Worm (Caenorhabditis elegans) whole organism, L1 larva: Measurements from ENCODE around the gene hsd-2.

ENCODE experiments used
- blmp-1 ChIP-seq: fragments of 150-350 bp; optimal IDR thresholded peaks from 2 replicates; lab custom pipeline; 2014; ENCODE audit warnings: missing biosample characterization, missing genetic modification characterization
- fkh-10 ChIP-seq: sonication (generic microtip); optimal IDR thresholded peaks from 2 replicates; lab custom pipeline; 2017; ENCODE audit warnings: missing biosample characterization, missing genetic modification reagents, missing genetic modification characterization
- hlh-4 ChIP-seq: sonication (generic microtip); optimal IDR thresholded peaks from 2 replicates; lab custom pipeline; 2016; ENCODE audit warnings: mild to moderate bottlenecking, missing genetic modification characterization, missing compliant biosample characterization
- nhr-237 ChIP-seq: fragments of 150-350 bp; optimal IDR thresholded peaks from 2 replicates; lab custom pipeline; 2014; ENCODE audit warnings: missing biosample characterization, missing genetic modification characterization
- pqm-1 ChIP-seq: sonication (generic microtip); optimal IDR thresholded peaks from 3 replicates; lab custom pipeline; 2017; ENCODE audit warnings: missing biosample characterization, missing genetic modification characterization
- unc-130 ChIP-seq: fragments of 150-350 bp; optimal IDR thresholded peaks from 2 replicates; lab custom pipeline; 2017; ENCODE audit warnings: missing biosample characterization, missing genetic modification characterization, inconsistent platforms

DNA sequence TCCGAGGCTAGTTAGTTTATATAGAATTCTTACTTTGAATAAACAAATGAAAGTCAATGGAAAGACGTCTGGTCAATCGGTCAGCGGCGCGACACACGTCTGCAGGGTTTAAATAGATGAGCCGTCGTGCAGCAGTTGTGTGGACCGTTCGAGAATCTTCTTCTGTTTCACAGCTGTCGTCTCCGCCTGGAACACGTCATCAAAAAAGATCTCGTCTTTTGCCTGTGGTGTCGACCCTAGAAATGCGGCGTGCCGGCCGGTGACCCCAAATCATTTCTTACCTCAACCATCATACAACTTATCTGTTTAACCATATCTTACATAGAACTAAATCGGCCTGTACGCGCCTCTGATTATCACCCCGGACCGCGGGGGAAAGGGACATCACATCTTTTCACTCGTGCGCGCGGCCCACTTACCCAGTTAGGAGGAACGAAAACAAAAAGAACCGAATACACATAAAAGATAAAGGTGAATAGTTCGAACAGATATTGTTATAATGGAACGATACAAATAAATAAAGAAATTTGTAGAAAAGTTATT is 32.9 kb upstream of the hsd-2 start:
- TF ChIP-seq blmp-1 (tag; lab: Kevin White, UChicago) (peak; percentile 91), unc-130 (tag; lab: Kevin White, UChicago) (no peak), nhr-237 (no peak), pqm-1 (tag; lab: Kevin White, UChicago) (no peak), fkh-10 (GFP tag; lab: Kevin White, UChicago) (no peak), hlh-4 (tag; lab: Kevin White, UChicago) (no peak)
